Worm (Caenorhabditis elegans) whole organism, L4 larva: ENCODE data around the gene F47F2.1.

Source experiments
- D1046.2 ChIP-seq: fragments of 200-800 bp; sonication (Bioruptor generic); IDR thresholded peaks from 2 replicates; pipeline ENCODE4 v1.3.6; 2022; ENCODE audit warnings: missing genetic modification characterization, missing compliant biosample characterization
- F26F4.8 ChIP-seq: fragments of 200-800 bp; sonication (Bioruptor generic); conservative IDR thresholded peaks from 2 replicates; pipeline ENCODE4 v1.3.6; 2022; ENCODE audit warnings: missing genetic modification characterization, missing compliant biosample characterization
- T20F7.1 ChIP-seq: fragments of 200-800 bp; sonication (Bioruptor generic); optimal IDR thresholded peaks from 2 replicates; lab custom pipeline; 2018; ENCODE audit warnings: mild to moderate bottlenecking, missing genetic modification characterization, missing compliant biosample characterization
- Y105C5A.15 ChIP-seq: fragments of 200-800 bp; sonication (Bioruptor generic); IDR thresholded peaks from 2 replicates; pipeline ENCODE4 v1.3.6; 2022; ENCODE audit warnings: missing genetic modification characterization, missing compliant biosample characterization
- Y5F2A.4 ChIP-seq: fragments of 200-800 bp; sonication (Bioruptor generic); optimal IDR thresholded peaks from 2 replicates; lab custom pipeline; 2018; ENCODE audit warnings: mild to moderate bottlenecking, missing genetic modification characterization, missing compliant biosample characterization
- ZK337.2 ChIP-seq: fragments of 200-800 bp; sonication (Bioruptor generic); IDR thresholded peaks from 2 replicates; pipeline ENCODE4 v1.3.6; 2022; ENCODE audit warnings: missing genetic modification reagents, missing genetic modification characterization, missing compliant biosample characterization
- aha-1 ChIP-seq: fragments of 150-350 bp; peaks from one replicate; lab custom pipeline; 2014; ENCODE audit warnings: missing biosample characterization, missing genetic modification characterization
- ama-1 ChIP-seq: fragments of 150-350 bp; optimal IDR thresholded peaks from 2 replicates; lab custom pipeline; 2014; ENCODE audit warnings: inconsistent platforms, mixed read lengths
- ceh-20 ChIP-seq: fragments of 200-800 bp; sonication (Bioruptor generic); IDR thresholded peaks from 2 replicates; pipeline ENCODE4 v1.3.6; 2022; ENCODE audit warnings: missing genetic modification reagents, missing genetic modification characterization, missing compliant biosample characterization
- ceh-62 ChIP-seq: sonication (generic microtip); optimal IDR thresholded peaks from 2 replicates; lab custom pipeline; 2017; ENCODE audit warnings: missing biosample characterization, missing genetic modification characterization
- ceh-82 ChIP-seq: sonication (generic microtip); optimal IDR thresholded peaks from 2 replicates; lab custom pipeline; 2017; ENCODE audit warnings: missing biosample characterization, missing genetic modification characterization
- ces-1 ChIP-seq: fragments of 150-350 bp; sonication (generic microtip); optimal IDR thresholded peaks from 4 replicates; lab custom pipeline; 2014; ENCODE audit warnings: missing biosample characterization, missing genetic modification reagents, missing genetic modification characterization
- daf-8 ChIP-seq: fragments of 200-800 bp; sonication (Bioruptor generic); IDR thresholded peaks from 2 replicates; pipeline ENCODE4 v1.3.6; 2022; ENCODE audit warnings: missing genetic modification characterization, missing compliant biosample characterization
- dmd-8 ChIP-seq: fragments of 200-800 bp; sonication (Bioruptor generic); IDR thresholded peaks from 2 replicates; pipeline ENCODE4 v1.3.6; 2022; ENCODE audit warnings: missing genetic modification characterization, missing compliant biosample characterization
- dpl-1 ChIP-seq: fragments of 150-350 bp; optimal IDR thresholded peaks from 2 replicates; lab custom pipeline; 2014; ENCODE audit warnings: missing biosample characterization, missing genetic modification reagents, missing genetic modification characterization
- dve-1 ChIP-seq: sonication (generic microtip); optimal IDR thresholded peaks from 2 replicates; lab custom pipeline; 2017; ENCODE audit warnings: antibody characterized with exemption, mild to moderate bottlenecking, missing genetic modification characterization, missing compliant biosample characterization; ENCODE audit not compliant: insufficient read depth
- egl-27 ChIP-seq: sonication (generic microtip); optimal IDR thresholded peaks from 3 replicates; lab custom pipeline; 2017; ENCODE audit warnings: missing biosample characterization, missing genetic modification reagents, missing genetic modification characterization
- fos-1 ChIP-seq: fragments of 150-350 bp; optimal IDR thresholded peaks from 2 replicates; lab custom pipeline; 2014; ENCODE audit warnings: missing biosample characterization, missing genetic modification characterization
- gei-8 ChIP-seq: fragments of 200-800 bp; sonication (Bioruptor generic); optimal IDR thresholded peaks from 2 replicates; lab custom pipeline; 2018; ENCODE audit warnings: mild to moderate bottlenecking, missing genetic modification characterization, missing compliant biosample characterization
- hlh-30 ChIP-seq: sonication (generic microtip); optimal IDR thresholded peaks from 2 replicates; lab custom pipeline; 2017; ENCODE audit warnings: antibody characterized with exemption, mild to moderate bottlenecking, missing genetic modification characterization, missing compliant biosample characterization; ENCODE audit not compliant: insufficient read depth
- jun-1 ChIP-seq: fragments of 150-350 bp; optimal IDR thresholded peaks from 2 replicates; lab custom pipeline; 2014; ENCODE audit warnings: missing biosample characterization, missing genetic modification reagents, missing genetic modification characterization
- lin-39 ChIP-seq: fragments of 150-350 bp; optimal IDR thresholded peaks from 2 replicates; lab custom pipeline; 2014; ENCODE audit warnings: missing biosample characterization, missing genetic modification reagents, missing genetic modification characterization
- mes-2 ChIP-seq: sonication (generic microtip); optimal IDR thresholded peaks from 2 replicates; lab custom pipeline; 2016; ENCODE audit warnings: missing genotype, mild to moderate bottlenecking, missing genetic modification characterization, missing compliant biosample characterization; ENCODE audit not compliant: poor library complexity, severe bottlenecking
- mxl-3 ChIP-seq: fragments of 200-800 bp; sonication (Bioruptor generic); optimal IDR thresholded peaks from 2 replicates; lab custom pipeline; 2018; ENCODE audit warnings: mild to moderate bottlenecking, missing genetic modification characterization, missing compliant biosample characterization
- nhr-11 ChIP-seq: fragments of 150-350 bp; optimal IDR thresholded peaks from 2 replicates; lab custom pipeline; 2014; ENCODE audit warnings: missing biosample characterization, missing genetic modification characterization
- nhr-111 ChIP-seq: fragments of 200-800 bp; sonication (Bioruptor generic); optimal IDR thresholded peaks from 2 replicates; lab custom pipeline; 2018; ENCODE audit warnings: mild to moderate bottlenecking, missing genetic modification characterization, missing compliant biosample characterization
- nhr-42 ChIP-seq: fragments of 200-800 bp; sonication (Bioruptor generic); IDR thresholded peaks from 2 replicates; pipeline ENCODE4 v1.3.6; 2022; ENCODE audit warnings: missing genetic modification characterization, missing compliant biosample characterization
- nhr-48 ChIP-seq: sonication (generic microtip); optimal IDR thresholded peaks from 2 replicates; lab custom pipeline; 2016; ENCODE audit warnings: mild to moderate bottlenecking, missing genetic modification characterization, missing compliant biosample characterization
- php-3 ChIP-seq: fragments of 200-800 bp; sonication (Bioruptor generic); IDR thresholded peaks from 2 replicates; pipeline ENCODE4 v1.3.6; 2022; ENCODE audit warnings: missing genetic modification reagents, missing genetic modification characterization, missing compliant biosample characterization
- pqm-1 ChIP-seq: sonication (generic microtip); optimal IDR thresholded peaks from 2 replicates; lab custom pipeline; 2017; ENCODE audit warnings: missing biosample characterization, missing genetic modification characterization
- sdz-12 ChIP-seq: fragments of 200-800 bp; sonication (Bioruptor generic); optimal IDR thresholded peaks from 2 replicates; lab custom pipeline; 2018; ENCODE audit warnings: mild to moderate bottlenecking, missing genetic modification characterization, missing compliant biosample characterization
- snpc-4 ChIP-seq: fragments of 150-350 bp; optimal IDR thresholded peaks from 2 replicates; lab custom pipeline; 2014; ENCODE audit warnings: missing biosample characterization, missing genetic modification characterization
- spr-1 ChIP-seq: sonication (generic microtip); optimal IDR thresholded peaks from 2 replicates; lab custom pipeline; 2016; ENCODE audit warnings: mild to moderate bottlenecking, missing genetic modification characterization, missing compliant biosample characterization
- unc-62 ChIP-seq, 3 experiments: fragments of 150-350 bp in 1 of 3; sonication (generic microtip); optimal IDR thresholded peaks in 2 of 3; peaks in 1 of 3; 1 replicate in 1 of 3; 2 replicates in 2 of 3; lab custom pipeline; 2014 to 2017; ENCODE audit warnings: missing biosample characterization in 3 of 3, missing genetic modification characterization in 3 of 3, missing genetic modification reagents in 3 of 3, missing genotype in 1 of 3
- vab-7 ChIP-seq: fragments of 200-800 bp; sonication (Bioruptor generic); IDR thresholded peaks from 2 replicates; pipeline ENCODE4 v1.3.6; 2022; ENCODE audit warnings: missing genetic modification reagents, missing genetic modification characterization, missing compliant biosample characterization
- zag-1 ChIP-seq: fragments of 150-350 bp; optimal IDR thresholded peaks from 2 replicates; lab custom pipeline; 2014; ENCODE audit warnings: missing biosample characterization, missing genetic modification characterization
- zip-2 ChIP-seq: fragments of 150-350 bp; optimal IDR thresholded peaks from 2 replicates; lab custom pipeline; 2014; ENCODE audit warnings: missing biosample characterization, missing genetic modification characterization
- ztf-11 ChIP-seq: fragments of 150-350 bp; optimal IDR thresholded peaks from 2 replicates; lab custom pipeline; 2014; ENCODE audit warnings: missing biosample characterization, missing genetic modification characterization

The F47F2.1 gene

ce11 chrX:3937483-3937882, 59.1 kb downstream of the F47F2.1 start:
- TF ChIP-seq egl-27 (tag; lab: Kevin White, UChicago) (no peak), vab-7 (GFP tag; lab: Robert Waterston, UW) (no peak), hlh-30 (no peak), T20F7.1 (GFP tag; lab: Kevin White, UChicago) (no peak), snpc-4 (tag; lab: Kevin White, UChicago) (no peak), ztf-11 (tag; lab: Kevin White, UChicago) (no peak), aha-1 (tag; lab: Kevin White, UChicago) (no peak), sdz-12 (no peak), gei-8 (GFP tag; lab: Kevin White, UChicago) (no peak), mxl-3 (no peak), ama-1 (lab: Kevin White, UChicago) (no peak)
- TF ChIP-seq, all 104 proteins: peak for 0

ce11 chrX:3937884-3938283, 59.6 kb downstream of the F47F2.1 start:
- no peak for TF ChIP-seq zip-2
- TF ChIP-seq aha-1 (tag; lab: Kevin White, UChicago): peak; percentile 96

- no peak for TF ChIP-seq spr-1 (tag; lab: Kevin White, UChicago)
- TF ChIP-seq nhr-42: no peak
- no peak for TF ChIP-seq dmd-8 (GFP tag; lab: Robert Waterston, UW)
- TF ChIP-seq pqm-1: no peak
- no peak for TF ChIP-seq dpl-1
- TF ChIP-seq ceh-20: no peak
- no peak for TF ChIP-seq nhr-111 (GFP tag; lab: Kevin White, UChicago)
- TF ChIP-seq jun-1: no peak
- TF ChIP-seq ceh-82: no peak
- TF ChIP-seq hlh-30: no peak
- TF ChIP-seq Y5F2A.4: no peak
- no peak for TF ChIP-seq mes-2
- TF ChIP-seq, all 104 proteins: peak for 0
Measured at ce11 chrX:3938950-3939349, 60.6 kb downstream of the F47F2.1 start, which contains the start of gene T19D2.3. T19D2.3 (plus strand) TSS chrX:3939250.

DNA sequence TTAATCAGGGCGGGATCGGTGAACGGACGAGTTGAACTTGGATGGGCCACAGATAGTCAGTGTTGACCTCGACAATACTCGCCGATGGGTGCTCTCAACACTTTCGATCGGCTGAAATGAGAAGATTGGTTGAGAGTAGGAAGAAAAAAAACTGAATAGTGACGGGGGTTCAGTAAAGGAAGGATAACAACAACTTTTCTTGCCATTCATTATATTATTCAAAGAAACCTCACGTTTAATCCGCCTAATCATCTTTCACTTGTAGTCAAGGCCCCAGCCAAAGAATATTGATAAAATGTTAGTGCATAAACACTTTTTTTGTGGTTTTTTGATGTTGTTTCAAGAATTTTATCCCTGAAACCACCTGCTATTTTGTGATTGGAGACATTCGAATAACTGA, 63.9 kb downstream of the F47F2.1 start, which contains the start of gene T19D2.13:
TSS of gene T19D2.13 (minus strand) at position 101 of the 400 bp plus-strand sequence.
- TF ChIP-seq F26F4.8 (no peak), lin-39 (tag; lab: Kevin White, UChicago) (no peak), Y105C5A.15 (GFP tag; lab: Robert Waterston, UW) (no peak), unc-62 (GFP tag; optimal IDR thresholded peaks at IDR 0.05 in 1 of 2; lab: Kevin White, UChicago) (peak in 1 of 2 experiments; percentile 82), unc-62 (tag; optimal IDR thresholded peaks at IDR 0.05; lab: Kevin White, UChicago) (no peak), dmd-8 (GFP tag; lab: Robert Waterston, UW) (no peak), fos-1 (tag; lab: Kevin White, UChicago) (no peak), zag-1 (tag; lab: Kevin White, UChicago) (no peak), nhr-48 (no peak), T20F7.1 (GFP tag; lab: Kevin White, UChicago) (no peak), daf-8 (GFP tag; lab: Robert Waterston, UW) (no peak), nhr-11 (no peak), ZK337.2 (GFP tag; lab: Robert Waterston, UW) (no peak), php-3 (GFP tag; lab: Robert Waterston, UW) (no peak), dve-1 (no peak), D1046.2 (GFP tag; lab: Robert Waterston, UW) (0 out of 2 replicates have a peak, but pooled peaks have one; percentile 26), ces-1 (GFP tag; lab: Kevin White, UChicago) (no peak), ceh-62 (tag; lab: Kevin White, UChicago) (no peak)
